Worm (Caenorhabditis elegans) whole organism, midembryonic: ENCODE results near the gene algn-5.
A peak's percentile ranks its signal among the peaks of the same experiment; 100 is the strongest.

Experiments used
- T22C8.4 ChIP-seq: fragments of 200-800 bp; sonication (Bioruptor generic); IDR thresholded peaks from 2 replicates; pipeline ENCODE4 v1.3.6; 2022; ENCODE audit warnings: missing genetic modification characterization, missing compliant biosample characterization
- cog-1 ChIP-seq: sonication (generic microtip); optimal IDR thresholded peaks from 2 replicates; lab custom pipeline; 2016; ENCODE audit warnings: missing genetic modification characterization, missing compliant biosample characterization
- flt-1 ChIP-seq: fragments of 200-800 bp; sonication (Bioruptor generic); IDR thresholded peaks from 2 replicates; pipeline ENCODE4 v1.3.6; 2022; ENCODE audit warnings: missing genetic modification characterization, missing compliant biosample characterization
- klf-2 ChIP-seq: fragments of 200-800 bp; sonication (Bioruptor generic); conservative IDR thresholded peaks from 2 replicates; pipeline ENCODE4 v1.3.6; 2022; ENCODE audit warnings: missing genetic modification reagents, missing genetic modification characterization, missing compliant biosample characterization
- med-1 ChIP-seq: sonication (generic microtip); optimal IDR thresholded peaks from 2 replicates; lab custom pipeline; 2017; ENCODE audit warnings: missing genetic modification characterization, mild to moderate bottlenecking, missing compliant biosample characterization, antibody characterized with exemption, missing genetic modification reagents; ENCODE audit not compliant: insufficient read depth
- ref-1 ChIP-seq: fragments of 200-800 bp; sonication (Bioruptor generic); conservative IDR thresholded peaks from 2 replicates; pipeline ENCODE4 v1.3.6; 2022; ENCODE audit warnings: missing genetic modification reagents, missing genetic modification characterization, missing compliant biosample characterization
- tab-1 ChIP-seq: fragments of 200-800 bp; sonication (Bioruptor generic); IDR thresholded peaks from 2 replicates; pipeline ENCODE4 v1.3.6; 2022; ENCODE audit warnings: missing genetic modification characterization, missing compliant biosample characterization
- ztf-29 ChIP-seq: fragments of 200-800 bp; sonication (Bioruptor generic); IDR thresholded peaks from 2 replicates; pipeline ENCODE4 v1.3.6; 2022; ENCODE audit warnings: missing genetic modification reagents, missing genetic modification characterization, missing compliant biosample characterization

ce11 chrV:4192688-4193471 is 2.5 kb upstream of the algn-5 start:
- TF ChIP-seq tab-1 (GFP tag; lab: Robert Waterston, UW) (no peak), flt-1 (GFP tag; lab: Robert Waterston, UW) (no peak), ztf-29 (GFP tag; lab: Robert Waterston, UW) (no peak), med-1 (GFP tag; lab: Kevin White, UChicago) (no peak), ref-1 (GFP tag; lab: Robert Waterston, UW) (no peak), T22C8.4 (no peak), cog-1 (tag; lab: Kevin White, UChicago) (peak; percentile 27), klf-2 (no peak)
